Fruit fly (Drosophila melanogaster) whole organism, embryonic: ENCODE results near the gene CG2663.

ENCODE experiments used
- Antp ChIP-seq: fragments of 200-800 bp; sonication (Bioruptor generic); optimal IDR thresholded peaks from 3 replicates; lab custom pipeline; 2016; ENCODE audit warnings: missing biosample characterization, missing genetic modification characterization
- Bdp1 ChIP-seq: fragments of 200-800 bp; sonication (Bioruptor generic); optimal IDR thresholded peaks from 3 replicates; lab custom pipeline; 2016; ENCODE audit warnings: missing biosample characterization, missing genetic modification characterization
- C15 ChIP-seq: fragments of 200-800 bp; sonication (Bioruptor generic); IDR thresholded peaks from 3 replicates; pipeline ENCODE4 v1.3.6; 2022; ENCODE audit warnings: missing biosample characterization, missing genetic modification characterization
- CG1024 ChIP-seq: fragments of 200-800 bp; sonication (Bioruptor generic); IDR thresholded peaks from 2 replicates; pipeline ENCODE4 v1.3.6; 2022; ENCODE audit warnings: missing biosample characterization, missing genetic modification characterization
- CG10543 ChIP-seq: fragments of 200-800 bp; sonication (Bioruptor generic); optimal IDR thresholded peaks from 3 replicates; lab custom pipeline; 2017; ENCODE audit warnings: missing biosample characterization, mild to moderate bottlenecking, missing genetic modification characterization, moderate library complexity
- CG11695 ChIP-seq: fragments of 200-800 bp; sonication (Bioruptor generic); IDR thresholded peaks from 3 replicates; pipeline ENCODE4 v1.3.6; 2022; ENCODE audit warnings: missing biosample characterization, missing genetic modification characterization
- CG12236 ChIP-seq: fragments of 200-800 bp; sonication (Bioruptor generic); optimal IDR thresholded peaks from 2 replicates; lab custom pipeline; 2016; ENCODE audit warnings: missing biosample characterization, missing genetic modification characterization
- CG12391 ChIP-seq: fragments of 200-800 bp; sonication (Bioruptor generic); optimal IDR thresholded peaks from 3 replicates; lab custom pipeline; 2018; ENCODE audit warnings: missing biosample characterization, mild to moderate bottlenecking, missing genetic modification characterization, moderate library complexity
- CG14965 ChIP-seq: fragments of 200-800 bp; sonication (Bioruptor generic); optimal IDR thresholded peaks from 2 replicates; lab custom pipeline; 2016; ENCODE audit warnings: missing biosample characterization, missing genetic modification characterization, borderline replicate concordance
- CG15011 ChIP-seq: fragments of 200-800 bp; sonication (Bioruptor generic); optimal IDR thresholded peaks from 3 replicates; lab custom pipeline; 2018; ENCODE audit warnings: missing biosample characterization, mild to moderate bottlenecking, missing genetic modification characterization
- CG15514 ChIP-seq: fragments of 200-800 bp; sonication (Bioruptor generic); optimal IDR thresholded peaks from 3 replicates; lab custom pipeline; 2017; ENCODE audit warnings: missing biosample characterization, missing genetic modification characterization, mild to moderate bottlenecking, moderate library complexity, missing genetic modification reagents
- CG16815 ChIP-seq: fragments of 200-800 bp; sonication (Bioruptor generic); optimal IDR thresholded peaks from 3 replicates; lab custom pipeline; 2017; ENCODE audit warnings: missing biosample characterization, mild to moderate bottlenecking, missing genetic modification characterization
- CG18764 ChIP-seq: fragments of 200-800 bp; sonication (Bioruptor generic); optimal IDR thresholded peaks from 3 replicates; lab custom pipeline; 2016; ENCODE audit warnings: missing biosample characterization, missing genetic modification characterization
- CG2120 ChIP-seq: fragments of 200-800 bp; sonication (Bioruptor generic); optimal IDR thresholded peaks from 3 replicates; lab custom pipeline; 2016; ENCODE audit warnings: missing biosample characterization, missing genetic modification characterization
- CG2889 ChIP-seq: fragments of 200-800 bp; sonication (Bioruptor generic); IDR thresholded peaks from 3 replicates; pipeline ENCODE4 v1.3.6; 2022; ENCODE audit warnings: missing biosample characterization, missing genetic modification characterization
- CG3847 ChIP-seq: fragments of 200-800 bp; sonication (Bioruptor generic); IDR thresholded peaks from 2 replicates; pipeline ENCODE4 v1.3.6; 2022; ENCODE audit warnings: missing biosample characterization, missing genetic modification characterization
- CG4730 ChIP-seq: fragments of 200-800 bp; sonication (Bioruptor generic); IDR thresholded peaks from 2 replicates; pipeline ENCODE4 v1.3.6; 2022; ENCODE audit warnings: missing biosample characterization, missing genetic modification characterization
- CG6175 ChIP-seq: fragments of 200-800 bp; sonication (Bioruptor generic); IDR thresholded peaks from 3 replicates; pipeline ENCODE4 v1.3.6; 2022; ENCODE audit warnings: missing biosample characterization, missing genetic modification characterization
- CG6813 ChIP-seq: fragments of 200-800 bp; sonication (Bioruptor generic); optimal IDR thresholded peaks from 2 replicates; lab custom pipeline; 2017; ENCODE audit warnings: missing biosample characterization, missing genetic modification characterization, mild to moderate bottlenecking, moderate library complexity, missing genetic modification reagents
- CG7963 ChIP-seq: fragments of 200-800 bp; sonication (Bioruptor generic); IDR thresholded peaks from 3 replicates; pipeline ENCODE4 v1.3.6; 2022; ENCODE audit warnings: missing biosample characterization, missing genetic modification characterization; ENCODE audit not compliant: partially characterized antibody
- CG8765 ChIP-seq: fragments of 200-800 bp; sonication (Bioruptor generic); IDR thresholded peaks from 2 replicates; pipeline ENCODE4 v1.3.6; 2022; ENCODE audit warnings: missing biosample characterization, missing genetic modification characterization
- CG9437 ChIP-seq: fragments of 200-800 bp; sonication (Bioruptor generic); optimal IDR thresholded peaks from 2 replicates; lab custom pipeline; 2018; ENCODE audit warnings: missing biosample characterization, mild to moderate bottlenecking, missing genetic modification characterization
- CG9609 ChIP-seq: fragments of 200-800 bp; sonication (Bioruptor generic); optimal IDR thresholded peaks from 3 replicates; lab custom pipeline; 2016; ENCODE audit warnings: missing biosample characterization, missing genetic modification characterization
- CTCF ChIP-seq: fragments of 200-800 bp; sonication (Bioruptor generic); optimal IDR thresholded peaks from 2 replicates; lab custom pipeline; 2017; ENCODE audit warnings: missing biosample characterization, mild to moderate bottlenecking, missing genetic modification characterization, moderate library complexity
- Dip2 ChIP-seq: fragments of 200-800 bp; sonication (Bioruptor generic); IDR thresholded peaks from 2 replicates; pipeline ENCODE4 v1.3.6; 2022; ENCODE audit warnings: missing biosample characterization, missing genetic modification characterization
- Ets97D ChIP-seq: fragments of 200-800 bp; sonication (Bioruptor generic); optimal IDR thresholded peaks from 3 replicates; lab custom pipeline; 2016; ENCODE audit warnings: missing biosample characterization, missing genetic modification characterization
- Hmr ChIP-seq: fragments of 200-800 bp; sonication (Bioruptor generic); optimal IDR thresholded peaks from 3 replicates; lab custom pipeline; 2017; ENCODE audit warnings: mild to moderate bottlenecking, missing biosample characterization, missing genetic modification reagents, missing genetic modification characterization
- Lpt ChIP-seq: fragments of >200 bp; optimal IDR thresholded peaks from 2 replicates; lab custom pipeline; 2018; ENCODE audit warnings: missing biosample characterization, missing genetic modification characterization
- Mad ChIP-seq: fragments of 200-800 bp; sonication (Bioruptor generic); optimal IDR thresholded peaks from 2 replicates; lab custom pipeline; 2016; ENCODE audit warnings: missing biosample characterization, missing genetic modification characterization
- Myb ChIP-seq: fragments of 200-800 bp; sonication (Bioruptor generic); optimal IDR thresholded peaks from 2 replicates; lab custom pipeline; 2016; ENCODE audit warnings: missing biosample characterization, missing genetic modification characterization
- Oaz ChIP-seq: fragments of 200-800 bp; sonication (Bioruptor generic); IDR thresholded peaks from 2 replicates; pipeline ENCODE4 v1.3.6; 2022; ENCODE audit warnings: missing biosample characterization, missing genetic modification characterization
- Optix ChIP-seq: fragments of 200-800 bp; sonication (Bioruptor generic); IDR thresholded peaks from 3 replicates; pipeline ENCODE4 v1.3.6; 2022; ENCODE audit warnings: missing biosample characterization, missing genetic modification characterization
- PHDP ChIP-seq: fragments of 200-800 bp; sonication (Bioruptor generic); optimal IDR thresholded peaks from 3 replicates; lab custom pipeline; 2018; ENCODE audit warnings: missing biosample characterization, mild to moderate bottlenecking, missing genetic modification characterization, moderate library complexity
- Poxn ChIP-seq: fragments of 200-800 bp; sonication (Bioruptor generic); IDR thresholded peaks from 2 replicates; pipeline ENCODE4 v1.3.6; 2022; ENCODE audit warnings: missing biosample characterization, missing genetic modification characterization
- Usf ChIP-seq: fragments of 200-800 bp; sonication (Bioruptor generic); optimal IDR thresholded peaks from 2 replicates; lab custom pipeline; 2017; ENCODE audit warnings: missing genotype, missing biosample characterization, missing genetic modification characterization
- bab2 ChIP-seq: fragments of 200-800 bp; sonication (Bioruptor generic); optimal IDR thresholded peaks from 2 replicates; lab custom pipeline; 2016; ENCODE audit warnings: missing biosample characterization, missing genetic modification characterization
- bigmax ChIP-seq: fragments of 200-800 bp; sonication (Bioruptor generic); optimal IDR thresholded peaks from 2 replicates; lab custom pipeline; 2018; ENCODE audit warnings: missing biosample characterization, mild to moderate bottlenecking, missing genetic modification characterization
- crc ChIP-seq: fragments of 200-800 bp; sonication (Bioruptor generic); optimal IDR thresholded peaks from 2 replicates; lab custom pipeline; 2016; ENCODE audit warnings: missing biosample characterization, missing genetic modification characterization
- cwo ChIP-seq: fragments of 200-800 bp; sonication (Bioruptor generic); optimal IDR thresholded peaks from 3 replicates; lab custom pipeline; 2017; ENCODE audit warnings: missing biosample characterization, missing genetic modification characterization, mild to moderate bottlenecking, moderate library complexity, missing genetic modification reagents
- da ChIP-seq: fragments of 200-800 bp; sonication (Bioruptor generic); optimal IDR thresholded peaks from 2 replicates; lab custom pipeline; 2016; ENCODE audit warnings: missing biosample characterization, missing genetic modification characterization
- disco-r ChIP-seq: fragments of 200-800 bp; sonication (Bioruptor generic); optimal IDR thresholded peaks from 2 replicates; lab custom pipeline; 2016; ENCODE audit warnings: missing biosample characterization, missing genetic modification characterization
- dpn ChIP-seq, 2 experiments: fragments of 200-800 bp; sonication (Bioruptor generic); optimal IDR thresholded peaks; 3 replicates each; lab custom pipeline; 2016; ENCODE audit warnings: missing biosample characterization in 2 of 2, missing genetic modification characterization in 2 of 2
- fd3F ChIP-seq: fragments of 200-800 bp; sonication (Bioruptor generic); optimal IDR thresholded peaks from 2 replicates; lab custom pipeline; 2018; ENCODE audit warnings: missing biosample characterization, mild to moderate bottlenecking, missing genetic modification characterization, moderate library complexity
- ham ChIP-seq: fragments of 200-800 bp; sonication (Bioruptor generic); IDR thresholded peaks from 2 replicates; pipeline ENCODE4 v1.3.6; 2022; ENCODE audit warnings: missing biosample characterization, missing genetic modification characterization
- hb ChIP-seq: fragments of 200-800 bp; sonication (Bioruptor generic); IDR thresholded peaks from 3 replicates; pipeline ENCODE4 v1.3.6; 2022; ENCODE audit warnings: missing biosample characterization, missing genetic modification characterization; ENCODE audit not compliant: partially characterized antibody
- hth ChIP-seq: fragments of >200 bp; optimal IDR thresholded peaks from 2 replicates; lab custom pipeline; 2017; ENCODE audit warnings: inconsistent platforms
- lbe ChIP-seq: fragments of 200-800 bp; sonication (Bioruptor generic); optimal IDR thresholded peaks from 2 replicates; lab custom pipeline; 2016; ENCODE audit warnings: missing biosample characterization, mild to moderate bottlenecking, missing genetic modification characterization
- nerfin-2 ChIP-seq: fragments of 200-800 bp; sonication (Bioruptor generic); IDR thresholded peaks from 2 replicates; pipeline ENCODE4 v1.3.6; 2022; ENCODE audit warnings: missing biosample characterization, missing genetic modification characterization; ENCODE audit not compliant: partially characterized antibody
- stc ChIP-seq: fragments of 200-800 bp; sonication (Bioruptor generic); IDR thresholded peaks from 2 replicates; pipeline ENCODE4 v1.3.6; 2022; ENCODE audit warnings: missing biosample characterization, missing genetic modification characterization
- tll ChIP-seq, 2 experiments: fragments of 200-800 bp in 1 of 2; fragments of >200 bp in 1 of 2; sonication (Bioruptor generic) in 1 of 2; optimal IDR thresholded peaks; 2 replicates each; lab custom pipeline; 2017 to 2019; ENCODE audit warnings: missing biosample characterization in 2 of 2, missing genetic modification characterization in 2 of 2, mild to moderate bottlenecking in 1 of 2, moderate library complexity in 1 of 2

Gene CG2663

dm6 chr3R:5361681-5362319, 42.1 kb downstream of the CG2663 start (continued):
- TF ChIP-seq CG15514 (GFP tag; lab: Kevin White, UChicago) (peak; percentile 67), CG10543 (GFP tag; lab: Kevin White, UChicago) (peak; percentile 28), CG9609 (peak; percentile 70), C15 (GFP tag; lab: Robert Waterston, UW) (peak; percentile 72; the same call in 1 of the 3 replicates), Poxn (GFP tag; lab: Robert Waterston, UW) (no peak), CG2889 (GFP tag; lab: Robert Waterston, UW) (peak; percentile 86), Dip2 (GFP tag; lab: Robert Waterston, UW) (peak; percentile 25; the same call in 1 of the 2 replicates), CG15011 (GFP tag; lab: Kevin White, UChicago) (peak; percentile 18), Oaz (peak; percentile 64), crc (GFP tag; lab: Kevin White, UChicago) (peak; percentile 66), Lpt (no peak), Optix (peak; percentile 83; the same call in 2 of the 3 replicates), CG3847 (GFP tag; lab: Robert Waterston, UW) (peak; percentile 87), CG12236 (GFP tag; lab: Kevin White, UChicago) (peak; percentile 36), dpn (GFP tag; optimal IDR thresholded peaks at IDR 0.05; lab: Kevin White, UChicago) (peak; percentile 85 to 91), stc (GFP tag; lab: Robert Waterston, UW) (peak; percentile 88), CG18764 (GFP tag; lab: Kevin White, UChicago) (peak; percentile 58), disco-r (GFP tag; lab: Kevin White, UChicago) (peak; percentile 47), CG7963 (GFP tag; lab: Robert Waterston, UW) (no peak), CG6813 (GFP tag; lab: Kevin White, UChicago) (peak; percentile 81), CG1024 (peak; percentile 77), Mad (GFP tag; lab: Kevin White, UChicago) (peak; percentile 74), da (no peak), hth (no peak), bab2 (peak; percentile 80), Usf (GFP tag; lab: Kevin White, UChicago) (peak; percentile 46), Hmr (GFP tag; lab: Kevin White, UChicago) (peak; percentile 82), lbe (GFP tag; lab: Kevin White, UChicago) (peak; percentile 94), Myb (GFP tag; lab: Kevin White, UChicago) (peak; percentile 63), Ets97D (GFP tag; lab: Kevin White, UChicago) (peak; percentile 43), CG4730 (GFP tag; lab: Robert Waterston, UW) (peak; percentile 75), nerfin-2 (GFP tag; lab: Robert Waterston, UW) (no peak), tll (GFP tag; optimal IDR thresholded peaks at IDR 0.05; lab: Kevin White, UChicago) (no peak), CG2120 (GFP tag; lab: Kevin White, UChicago) (peak; percentile 91), PHDP (tag; lab: Kevin White, UChicago) (peak; percentile 79), Bdp1 (GFP tag; lab: Kevin White, UChicago) (peak; percentile 57), ham (GFP tag; lab: Robert Waterston, UW) (no peak), CG14965 (no peak), CTCF (GFP tag; lab: Kevin White, UChicago) (no peak), hb (GFP tag; lab: Robert Waterston, UW) (no peak), CG6175 (GFP tag; lab: Robert Waterston, UW) (0 out of 3 replicates have a peak, but pooled peaks have one; percentile 68), fd3F (GFP tag; lab: Kevin White, UChicago) (peak; percentile 71), CG16815 (GFP tag; lab: Kevin White, UChicago) (peak; percentile 68), CG8765 (GFP tag; lab: Robert Waterston, UW) (peak; percentile 64; the same call in 1 of the 2 replicates), Antp (peak; percentile 91), CG11695 (GFP tag; lab: Robert Waterston, UW) (peak; percentile 78), CG9437 (GFP tag; lab: Kevin White, UChicago) (peak; percentile 40), bigmax (no peak), CG12391 (tag; lab: Kevin White, UChicago) (peak; percentile 82), cwo (GFP tag; lab: Kevin White, UChicago) (peak; percentile 82)
